Fruit fly (Drosophila melanogaster): ENCODE measurements around the gene Npc1a.

- TF ChIP-seq psq (optimal IDR thresholded peaks at IDR 0.05) (no peak), Sin3A (optimal IDR thresholded peaks at IDR 0.05) (no peak), ttk (optimal IDR thresholded peaks at IDR 0.05) (no peak), h (optimal IDR thresholded peaks at IDR 0.05) (no peak)
Observed at dm6 chr2L:10221387-10221705, 330 bp upstream of the Npc1a start.

All from Kc167 (cell line).